Worm (Caenorhabditis elegans) whole organism, late embryonic: ENCODE measurements around the gene K08C7.1.

ENCODE experiments used
- C08G9.2 ChIP-seq: sonication (generic microtip); optimal IDR thresholded peaks from 2 replicates; lab custom pipeline; 2016; ENCODE audit warnings: mild to moderate bottlenecking, missing genetic modification characterization, moderate library complexity, missing compliant biosample characterization
- ceh-2 ChIP-seq: sonication (generic microtip); optimal IDR thresholded peaks from 2 replicates; lab custom pipeline; 2016; ENCODE audit warnings: missing genotype, missing genetic modification characterization, missing compliant biosample characterization
- ceh-9 ChIP-seq: sonication (generic microtip); optimal IDR thresholded peaks from 2 replicates; lab custom pipeline; 2016; ENCODE audit warnings: mild to moderate bottlenecking, missing genetic modification characterization, inconsistent platforms, missing compliant biosample characterization
- fax-1 ChIP-seq: sonication (generic microtip); optimal IDR thresholded peaks from 2 replicates; lab custom pipeline; 2016; ENCODE audit warnings: missing genotype, missing genetic modification characterization, missing compliant biosample characterization
- fkh-6 ChIP-seq: sonication (generic microtip); optimal IDR thresholded peaks from 2 replicates; lab custom pipeline; 2016; ENCODE audit warnings: missing genetic modification characterization, missing compliant biosample characterization
- lin-11 ChIP-seq: fragments of 200-800 bp; sonication (Bioruptor generic); optimal IDR thresholded peaks from 2 replicates; lab custom pipeline; 2018; ENCODE audit warnings: mild to moderate bottlenecking, missing genetic modification characterization, missing compliant biosample characterization
- nhr-11 ChIP-seq: fragments of 150-350 bp; optimal IDR thresholded peaks from 2 replicates; lab custom pipeline; 2014; ENCODE audit warnings: missing biosample characterization, missing genetic modification characterization
- odd-2 ChIP-seq: sonication (generic microtip); optimal IDR thresholded peaks from 2 replicates; lab custom pipeline; 2017; ENCODE audit warnings: antibody characterized with exemption, mild to moderate bottlenecking, missing genetic modification characterization, missing compliant biosample characterization
- pha-2 ChIP-seq: sonication (generic microtip); optimal IDR thresholded peaks from 2 replicates; lab custom pipeline; 2017; ENCODE audit warnings: mild to moderate bottlenecking, missing genetic modification characterization, missing compliant biosample characterization
- unc-42 ChIP-seq: sonication (generic microtip); optimal IDR thresholded peaks from 2 replicates; lab custom pipeline; 2016; ENCODE audit warnings: missing genotype, missing genetic modification characterization, missing compliant biosample characterization

ce11 chrIV:10698486-10698885 lies 41.9 kb downstream of the K08C7.1 start:
- TF ChIP-seq ceh-2 (tag; lab: Kevin White, UChicago) (no peak), ceh-9 (tag; lab: Kevin White, UChicago) (no peak), lin-11 (tag; lab: Kevin White, UChicago) (no peak), unc-42 (tag; lab: Kevin White, UChicago) (no peak), C08G9.2 (tag; lab: Kevin White, UChicago) (no peak), nhr-11 (tag; lab: Kevin White, UChicago) (no peak), fax-1 (tag; lab: Kevin White, UChicago) (no peak), pha-2 (tag; lab: Kevin White, UChicago) (no peak), odd-2 (tag; lab: Kevin White, UChicago) (no peak), fkh-6 (tag; lab: Kevin White, UChicago) (no peak)
